Worm (Caenorhabditis elegans) whole organism, L4 larva: Measurements from ENCODE around the gene abcf-3.

Source experiments
- D1046.2 ChIP-seq: fragments of 200-800 bp; sonication (Bioruptor generic); IDR thresholded peaks from 2 replicates; pipeline ENCODE4 v1.3.6; 2022; ENCODE audit warnings: missing genetic modification characterization, missing compliant biosample characterization
- F10B5.3 ChIP-seq: sonication (generic microtip); optimal IDR thresholded peaks from 2 replicates; lab custom pipeline; 2016; ENCODE audit warnings: mild to moderate bottlenecking, missing genetic modification characterization, missing compliant biosample characterization
- F49E8.2 ChIP-seq: sonication (generic microtip); optimal IDR thresholded peaks from 2 replicates; lab custom pipeline; 2016; ENCODE audit warnings: missing compliant biosample characterization, mild to moderate bottlenecking, missing genetic modification characterization, borderline replicate concordance
- R02D3.7 ChIP-seq: fragments of 150-350 bp; sonication (generic microtip); optimal IDR thresholded peaks from 3 replicates; lab custom pipeline; 2014; ENCODE audit warnings: missing biosample characterization, missing genetic modification characterization
- T20F7.1 ChIP-seq: fragments of 200-800 bp; sonication (Bioruptor generic); optimal IDR thresholded peaks from 2 replicates; lab custom pipeline; 2018; ENCODE audit warnings: mild to moderate bottlenecking, missing genetic modification characterization, missing compliant biosample characterization
- ZK337.2 ChIP-seq: fragments of 200-800 bp; sonication (Bioruptor generic); IDR thresholded peaks from 2 replicates; pipeline ENCODE4 v1.3.6; 2022; ENCODE audit warnings: missing genetic modification reagents, missing genetic modification characterization, missing compliant biosample characterization
- aha-1 ChIP-seq: fragments of 150-350 bp; peaks from one replicate; lab custom pipeline; 2014; ENCODE audit warnings: missing biosample characterization, missing genetic modification characterization
- ama-1 ChIP-seq: fragments of 150-350 bp; optimal IDR thresholded peaks from 2 replicates; lab custom pipeline; 2014; ENCODE audit warnings: inconsistent platforms, mixed read lengths
- ceh-20 ChIP-seq: fragments of 200-800 bp; sonication (Bioruptor generic); IDR thresholded peaks from 2 replicates; pipeline ENCODE4 v1.3.6; 2022; ENCODE audit warnings: missing genetic modification reagents, missing genetic modification characterization, missing compliant biosample characterization
- ceh-28 ChIP-seq: fragments of 150-350 bp; optimal IDR thresholded peaks from 2 replicates; lab custom pipeline; 2014; ENCODE audit warnings: missing biosample characterization, missing genetic modification reagents, missing genetic modification characterization
- ceh-44 ChIP-seq: fragments of 200-800 bp; sonication (Bioruptor generic); IDR thresholded peaks from 2 replicates; pipeline ENCODE4 v1.3.6; 2022; ENCODE audit warnings: missing genetic modification reagents, missing genetic modification characterization, missing compliant biosample characterization
- cey-2 ChIP-seq: sonication (generic microtip); optimal IDR thresholded peaks from 3 replicates; lab custom pipeline; 2017; ENCODE audit warnings: missing genetic modification characterization, mild to moderate bottlenecking, missing compliant biosample characterization, antibody characterized with exemption, borderline replicate concordance; ENCODE audit not compliant: insufficient read depth
- daf-8 ChIP-seq: fragments of 200-800 bp; sonication (Bioruptor generic); IDR thresholded peaks from 2 replicates; pipeline ENCODE4 v1.3.6; 2022; ENCODE audit warnings: missing genetic modification characterization, missing compliant biosample characterization
- dmd-6 ChIP-seq: fragments of 200-800 bp; sonication (Bioruptor generic); IDR thresholded peaks from 2 replicates; pipeline ENCODE4 v1.3.6; 2022; ENCODE audit warnings: missing genetic modification reagents, missing genetic modification characterization, missing compliant biosample characterization
- dmd-8 ChIP-seq: fragments of 200-800 bp; sonication (Bioruptor generic); IDR thresholded peaks from 2 replicates; pipeline ENCODE4 v1.3.6; 2022; ENCODE audit warnings: missing genetic modification characterization, missing compliant biosample characterization
- dmd-9 ChIP-seq: fragments of 200-800 bp; sonication (Bioruptor generic); IDR thresholded peaks from 2 replicates; pipeline ENCODE4 v1.3.6; 2022; ENCODE audit warnings: missing genetic modification reagents, missing genetic modification characterization, missing compliant biosample characterization
- egl-27 ChIP-seq: sonication (generic microtip); optimal IDR thresholded peaks from 3 replicates; lab custom pipeline; 2017; ENCODE audit warnings: missing biosample characterization, missing genetic modification reagents, missing genetic modification characterization
- egl-43 ChIP-seq: fragments of 200-800 bp; sonication (Bioruptor generic); IDR thresholded peaks from 2 replicates; pipeline ENCODE4 v1.3.6; 2022; ENCODE audit warnings: missing genetic modification reagents, missing genetic modification characterization, missing compliant biosample characterization
- gei-8 ChIP-seq: fragments of 200-800 bp; sonication (Bioruptor generic); optimal IDR thresholded peaks from 2 replicates; lab custom pipeline; 2018; ENCODE audit warnings: mild to moderate bottlenecking, missing genetic modification characterization, missing compliant biosample characterization
- hlh-30 ChIP-seq: sonication (generic microtip); optimal IDR thresholded peaks from 2 replicates; lab custom pipeline; 2017; ENCODE audit warnings: antibody characterized with exemption, mild to moderate bottlenecking, missing genetic modification characterization, missing compliant biosample characterization; ENCODE audit not compliant: insufficient read depth
- jun-1 ChIP-seq: fragments of 150-350 bp; optimal IDR thresholded peaks from 2 replicates; lab custom pipeline; 2014; ENCODE audit warnings: missing biosample characterization, missing genetic modification reagents, missing genetic modification characterization
- lin-29 ChIP-seq: fragments of 200-800 bp; sonication (Bioruptor generic); IDR thresholded peaks from 2 replicates; pipeline ENCODE4 v1.3.6; 2022; ENCODE audit warnings: missing genetic modification reagents, missing genetic modification characterization, missing compliant biosample characterization
- lir-3 ChIP-seq: sonication (generic microtip); optimal IDR thresholded peaks from 2 replicates; lab custom pipeline; 2016; ENCODE audit warnings: mild to moderate bottlenecking, missing genetic modification characterization, missing compliant biosample characterization
- lsy-2 ChIP-seq, 2 experiments: fragments of 150-350 bp in 1 of 2; sonication (generic microtip) in 1 of 2; optimal IDR thresholded peaks; 2 replicates each; lab custom pipeline; 2014 to 2017; ENCODE audit warnings: missing biosample characterization in 2 of 2, missing genetic modification characterization in 2 of 2
- madf-9 ChIP-seq: fragments of 200-800 bp; sonication (Bioruptor generic); conservative IDR thresholded peaks from 2 replicates; pipeline ENCODE4 v1.3.6; 2022; ENCODE audit warnings: missing genetic modification reagents, missing genetic modification characterization, missing compliant biosample characterization
- mdl-1 ChIP-seq, 2 experiments: fragments of 150-350 bp in 1 of 2; sonication (generic microtip) in 1 of 2; optimal IDR thresholded peaks; 2 replicates each; lab custom pipeline; 2014 to 2017; ENCODE audit warnings: missing biosample characterization in 2 of 2, missing genetic modification characterization in 2 of 2
- mdt-29 ChIP-seq: fragments of 200-800 bp; sonication (Bioruptor generic); IDR thresholded peaks from 2 replicates; pipeline ENCODE4 v1.3.6; 2022; ENCODE audit warnings: missing genetic modification reagents, missing genetic modification characterization, missing compliant biosample characterization
- mep-1 ChIP-seq: fragments of 150-350 bp; sonication (generic microtip); optimal IDR thresholded peaks from 3 replicates; lab custom pipeline; 2014; ENCODE audit warnings: missing biosample characterization, missing genetic modification characterization
- nhr-10 ChIP-seq: fragments of 150-350 bp; optimal IDR thresholded peaks from 2 replicates; lab custom pipeline; 2014; ENCODE audit warnings: missing biosample characterization, missing genetic modification characterization
- nhr-102 ChIP-seq: sonication (generic microtip); optimal IDR thresholded peaks from 2 replicates; lab custom pipeline; 2016; ENCODE audit warnings: mild to moderate bottlenecking, missing genetic modification characterization, moderate library complexity, missing compliant biosample characterization
- nhr-28 ChIP-seq: fragments of 150-350 bp; optimal IDR thresholded peaks from 2 replicates; lab custom pipeline; 2014; ENCODE audit warnings: missing biosample characterization, missing genetic modification characterization
- nhr-42 ChIP-seq: fragments of 200-800 bp; sonication (Bioruptor generic); IDR thresholded peaks from 2 replicates; pipeline ENCODE4 v1.3.6; 2022; ENCODE audit warnings: missing genetic modification characterization, missing compliant biosample characterization
- pha-4 ChIP-seq, 2 experiments: fragments of 150-350 bp in 1 of 2; fragments of 200-800 bp in 1 of 2; sonication (Bioruptor generic) in 1 of 2; IDR thresholded peaks in 1 of 2; optimal IDR thresholded peaks in 1 of 2; 2 replicates each; pipeline versions ENCODE4 v1.3.6 to Lab custom; 2014 to 2022; ENCODE audit warnings: missing genetic modification characterization in 2 of 2, missing genetic modification reagents in 2 of 2, missing biosample characterization in 1 of 2, missing compliant biosample characterization in 1 of 2
- spr-1 ChIP-seq: sonication (generic microtip); optimal IDR thresholded peaks from 2 replicates; lab custom pipeline; 2016; ENCODE audit warnings: mild to moderate bottlenecking, missing genetic modification characterization, missing compliant biosample characterization
- unc-130 ChIP-seq: sonication (generic microtip); optimal IDR thresholded peaks from 2 replicates; lab custom pipeline; 2016; ENCODE audit warnings: missing genetic modification reagents, missing genetic modification characterization, missing compliant biosample characterization
- unc-62 ChIP-seq, 3 experiments: fragments of 150-350 bp in 1 of 3; sonication (generic microtip); optimal IDR thresholded peaks in 2 of 3; peaks in 1 of 3; 1 replicate in 1 of 3; 2 replicates in 2 of 3; lab custom pipeline; 2014 to 2017; ENCODE audit warnings: missing biosample characterization in 3 of 3, missing genetic modification characterization in 3 of 3, missing genetic modification reagents in 3 of 3, missing genotype in 1 of 3
- vab-7 ChIP-seq: fragments of 200-800 bp; sonication (Bioruptor generic); IDR thresholded peaks from 2 replicates; pipeline ENCODE4 v1.3.6; 2022; ENCODE audit warnings: missing genetic modification reagents, missing genetic modification characterization, missing compliant biosample characterization
- zag-1 ChIP-seq: fragments of 150-350 bp; optimal IDR thresholded peaks from 2 replicates; lab custom pipeline; 2014; ENCODE audit warnings: missing biosample characterization, missing genetic modification characterization
- zfp-2 ChIP-seq: sonication (generic microtip); optimal IDR thresholded peaks from 2 replicates; lab custom pipeline; 2016; ENCODE audit warnings: mild to moderate bottlenecking, missing genetic modification characterization, missing compliant biosample characterization
- ztf-11 ChIP-seq: fragments of 150-350 bp; optimal IDR thresholded peaks from 2 replicates; lab custom pipeline; 2014; ENCODE audit warnings: missing biosample characterization, missing genetic modification characterization

The abcf-3 gene

ce11 chrIII:6158642-6159475 is 14.3 kb upstream of the abcf-3 start, which contains the start of gene nfm-1 (continued):
- TF ChIP-seq spr-1 (tag; lab: Kevin White, UChicago) (peak; percentile 67), ZK337.2 (GFP tag; lab: Robert Waterston, UW) (no peak), nhr-10 (tag; lab: Kevin White, UChicago) (peak; percentile 16), lin-29 (no peak), ceh-20 (GFP tag; lab: Robert Waterston, UW) (peak; percentile 14; the same call in 1 of the 2 replicates), F49E8.2 (tag; lab: Kevin White, UChicago) (peak; percentile 39), nhr-102 (peak; percentile 61), jun-1 (peak; percentile 2), gei-8 (GFP tag; lab: Kevin White, UChicago) (peak; percentile 65), daf-8 (GFP tag; lab: Robert Waterston, UW) (0 out of 2 replicates have a peak, but pooled peaks have one; percentile 52), egl-43 (peak; percentile 93), mdl-1 (tag; optimal IDR thresholded peaks at IDR 0.05; lab: Kevin White, UChicago) (peak in 1 of 2 experiments; percentile 44), unc-130 (peak; percentile 21), lir-3 (tag; lab: Kevin White, UChicago) (peak; percentile 8), zfp-2 (tag; lab: Kevin White, UChicago) (peak; percentile 12), F10B5.3 (no peak), zag-1 (tag; lab: Kevin White, UChicago) (no peak), hlh-30 (tag; lab: Kevin White, UChicago) (peak; percentile 36), D1046.2 (GFP tag; lab: Robert Waterston, UW) (peak; percentile 85; the same call in 1 of the 2 replicates), T20F7.1 (peak; percentile 65), mdt-29 (GFP tag; lab: Robert Waterston, UW) (peak; percentile 79), mep-1 (tag; lab: Kevin White, UChicago) (peak; percentile 63), vab-7 (GFP tag; lab: Robert Waterston, UW) (peak; percentile 77), ceh-44 (peak; percentile 80; the same call in 1 of the 2 replicates), pha-4 (GFP tag; IDR thresholded peaks at IDR 0.05; lab: Robert Waterston, UW) (peak; percentile 72; the same call in 1 of the 2 replicates), pha-4 (tag; optimal IDR thresholded peaks at IDR 0.05; lab: Kevin White, UChicago) (no peak), dmd-9 (peak; percentile 76), R02D3.7 (tag; lab: Kevin White, UChicago) (no peak), madf-9 (GFP tag; lab: Robert Waterston, UW) (peak; percentile 71), nhr-28 (peak; percentile 83), ztf-11 (tag; lab: Kevin White, UChicago) (no peak), egl-27 (tag; lab: Kevin White, UChicago) (no peak), dmd-8 (GFP tag; lab: Robert Waterston, UW) (peak; percentile 88), dmd-6 (peak; percentile 87), nhr-42 (peak; percentile 73; the same call in 1 of the 2 replicates), lsy-2 (tag; optimal IDR thresholded peaks at IDR 0.05; lab: Kevin White, UChicago) (peak in 1 of 2 experiments; percentile 63), cey-2 (tag; lab: Kevin White, UChicago) (no peak), unc-62 (GFP tag; optimal IDR thresholded peaks at IDR 0.05 in 1 of 2; lab: Kevin White, UChicago) (peak in 1 of 2 experiments; percentile 84), unc-62 (tag; optimal IDR thresholded peaks at IDR 0.05; lab: Kevin White, UChicago) (no peak), aha-1 (tag; lab: Kevin White, UChicago) (peak; percentile 59), ama-1 (lab: Kevin White, UChicago) (no peak), ceh-28 (no peak)
